Worm (Caenorhabditis elegans): ENCODE data around the gene F46C5.9.

F46C5.9 gene

ce11 chrII:8821140-8821595 lies 10.6 kb upstream of the F46C5.9 start, which contains the start of gene F46C5.1:
TSS of gene F46C5.1 (minus strand) at chrII:8821190.
- TF ChIP-seq ztf-23 (GFP tag; IDR thresholded peaks at IDR 0.05) (no peak), flt-1 (GFP tag; IDR thresholded peaks at IDR 0.05) (no peak), cog-1 (tag; optimal IDR thresholded peaks at IDR 0.05) (no peak), klf-2 (GFP tag; conservative IDR thresholded peaks at IDR 0.05) (no peak), T22C8.4 (GFP tag; IDR thresholded peaks at IDR 0.05) (no peak), ref-1 (GFP tag; conservative IDR thresholded peaks at IDR 0.05) (no peak), med-1 (GFP tag; optimal IDR thresholded peaks at IDR 0.05; ENCODE audit: insufficient read depth) (no peak), ztf-29 (GFP tag; IDR thresholded peaks at IDR 0.05) (no peak), tab-1 (GFP tag; IDR thresholded peaks at IDR 0.05) (no peak)

DNA sequence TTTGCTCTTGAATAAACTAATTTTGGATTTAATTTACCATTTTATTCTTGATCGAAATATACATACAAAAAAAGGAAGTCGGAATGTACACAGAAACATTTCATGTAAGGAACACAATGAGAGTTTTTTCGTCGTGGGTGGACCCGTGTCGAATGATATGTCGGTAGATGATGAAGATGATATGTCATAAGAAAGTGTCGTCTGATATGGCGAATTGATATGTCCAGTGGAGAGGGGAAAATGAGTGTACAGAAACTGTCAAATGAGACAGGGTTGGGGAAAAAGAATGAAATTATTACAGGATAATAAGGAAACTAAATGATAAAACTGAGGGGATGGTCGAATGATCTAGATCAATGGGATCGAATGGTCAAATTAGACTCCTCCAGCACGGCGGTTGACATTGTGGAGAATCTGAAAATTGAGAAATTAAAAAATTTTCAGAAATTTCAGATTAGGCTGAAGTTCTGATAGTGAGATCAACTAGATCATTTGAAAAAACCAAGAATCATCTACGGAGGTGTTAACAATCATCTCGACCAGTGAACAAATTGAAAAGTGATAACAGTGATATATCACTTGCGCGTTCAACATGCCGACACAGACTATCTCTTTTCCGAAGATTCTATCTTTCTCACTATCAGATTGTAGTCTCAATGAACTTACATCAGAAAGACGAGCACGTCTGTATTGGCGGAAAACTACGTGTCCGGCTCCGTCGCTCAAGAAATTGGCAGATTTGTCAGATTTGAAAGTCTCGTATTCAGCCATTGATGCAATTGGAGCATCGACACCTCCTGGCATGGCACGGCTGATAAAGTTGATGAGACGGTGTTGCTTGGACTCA lies 9.8 kb upstream of the F46C5.9 start:
- no peak for TF ChIP-seq klf-2 (GFP tag; conservative IDR thresholded peaks at IDR 0.05)
- TF ChIP-seq flt-1 (GFP tag; IDR thresholded peaks at IDR 0.05): no peak
- TF ChIP-seq med-1 (GFP tag; optimal IDR thresholded peaks at IDR 0.05; ENCODE audit: insufficient read depth): no peak
- no peak for TF ChIP-seq ztf-23 (GFP tag; IDR thresholded peaks at IDR 0.05)
- no peak for TF ChIP-seq T22C8.4 (GFP tag; IDR thresholded peaks at IDR 0.05)
- no peak for TF ChIP-seq tab-1 (GFP tag; IDR thresholded peaks at IDR 0.05)
- TF ChIP-seq ref-1 (GFP tag; conservative IDR thresholded peaks at IDR 0.05): no peak
- TF ChIP-seq cog-1 (tag; optimal IDR thresholded peaks at IDR 0.05): no peak
- TF ChIP-seq ztf-29 (GFP tag; IDR thresholded peaks at IDR 0.05): no peak

- TF ChIP-seq tab-1 (GFP tag; IDR thresholded peaks at IDR 0.05): no peak
- no peak for TF ChIP-seq ref-1 (GFP tag; conservative IDR thresholded peaks at IDR 0.05)
- TF ChIP-seq T22C8.4 (GFP tag; IDR thresholded peaks at IDR 0.05): no peak
- TF ChIP-seq cog-1 (tag; optimal IDR thresholded peaks at IDR 0.05): no peak
- TF ChIP-seq flt-1 (GFP tag; IDR thresholded peaks at IDR 0.05): no peak
- TF ChIP-seq klf-2 (GFP tag; conservative IDR thresholded peaks at IDR 0.05): no peak
- TF ChIP-seq ztf-29 (GFP tag; IDR thresholded peaks at IDR 0.05): no peak
- no peak for TF ChIP-seq med-1 (GFP tag; optimal IDR thresholded peaks at IDR 0.05; ENCODE audit: insufficient read depth)
- TF ChIP-seq ztf-23 (GFP tag; IDR thresholded peaks at IDR 0.05): no peak
Observed at ce11 chrII:8818978-8819896, 8.7 kb upstream of the F46C5.9 start, which contains the start of gene F46C5.10. TSS of gene F46C5.10 (minus strand) at chrII:8819028.

DNA sequence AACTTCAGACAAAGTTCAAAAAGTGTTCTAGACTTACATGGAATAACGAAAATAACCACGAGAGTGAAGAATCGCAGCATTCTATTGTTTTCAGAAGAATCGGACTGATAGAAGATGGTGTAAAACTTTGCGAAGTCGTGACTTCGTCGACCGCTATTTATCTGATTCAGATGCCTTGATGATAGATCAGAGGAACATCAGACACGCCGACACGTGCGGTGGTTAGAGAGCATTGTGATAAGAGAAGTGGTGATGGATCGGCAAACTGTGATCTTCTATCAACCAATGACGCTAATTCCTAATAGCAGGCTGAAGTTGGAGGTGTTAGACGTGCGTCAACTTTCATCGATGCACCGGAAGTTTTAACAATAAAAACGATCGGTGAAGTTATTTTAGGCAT lies 7.7 kb upstream of the F46C5.9 start:
- TF ChIP-seq ztf-29 (GFP tag; IDR thresholded peaks at IDR 0.05) (no peak), flt-1 (GFP tag; IDR thresholded peaks at IDR 0.05) (no peak), klf-2 (GFP tag; conservative IDR thresholded peaks at IDR 0.05) (no peak), tab-1 (GFP tag; IDR thresholded peaks at IDR 0.05) (no peak), cog-1 (tag; optimal IDR thresholded peaks at IDR 0.05) (no peak), ref-1 (GFP tag; conservative IDR thresholded peaks at IDR 0.05) (no peak), T22C8.4 (GFP tag; IDR thresholded peaks at IDR 0.05) (no peak), ztf-23 (GFP tag; IDR thresholded peaks at IDR 0.05) (no peak), med-1 (GFP tag; optimal IDR thresholded peaks at IDR 0.05; ENCODE audit: insufficient read depth) (no peak)

- TF ChIP-seq med-1 (GFP tag; optimal IDR thresholded peaks at IDR 0.05; ENCODE audit: insufficient read depth) (no peak), ref-1 (GFP tag; conservative IDR thresholded peaks at IDR 0.05) (no peak), tab-1 (GFP tag; IDR thresholded peaks at IDR 0.05) (no peak), T22C8.4 (GFP tag; IDR thresholded peaks at IDR 0.05) (no peak), klf-2 (GFP tag; conservative IDR thresholded peaks at IDR 0.05) (no peak)
Observed at ce11 chrII:8817225-8817624, 6.7 kb upstream of the F46C5.9 start.

DNA sequence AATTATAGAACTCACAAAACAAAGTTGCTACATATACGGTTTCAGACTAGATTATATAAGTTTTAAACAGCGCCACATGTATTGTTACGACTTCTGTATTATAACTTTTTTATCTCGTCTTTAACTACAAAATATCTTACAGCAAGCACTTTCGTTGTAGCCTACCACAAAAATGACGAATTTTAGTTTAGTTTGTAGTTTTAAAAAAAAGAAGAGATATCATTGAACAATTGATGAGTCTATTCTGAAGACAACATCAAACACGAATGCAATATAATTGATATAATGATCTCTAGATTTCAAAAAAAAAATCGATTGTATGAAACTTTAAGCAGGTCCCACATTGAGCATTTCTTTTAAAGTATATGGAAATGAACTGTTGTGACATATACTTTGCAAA lies 3.7 kb upstream of the F46C5.9 start:
- TF ChIP-seq klf-2 (GFP tag; conservative IDR thresholded peaks at IDR 0.05) (no peak), cog-1 (tag; optimal IDR thresholded peaks at IDR 0.05) (no peak), ref-1 (GFP tag; conservative IDR thresholded peaks at IDR 0.05) (no peak), med-1 (GFP tag; optimal IDR thresholded peaks at IDR 0.05; ENCODE audit: insufficient read depth) (no peak), T22C8.4 (GFP tag; IDR thresholded peaks at IDR 0.05) (no peak), ztf-29 (GFP tag; IDR thresholded peaks at IDR 0.05) (no peak), tab-1 (GFP tag; IDR thresholded peaks at IDR 0.05) (no peak), ztf-23 (GFP tag; IDR thresholded peaks at IDR 0.05) (no peak), flt-1 (GFP tag; IDR thresholded peaks at IDR 0.05) (no peak)

ce11 chrII:8813659-8814058 lies 3.1 kb upstream of the F46C5.9 start:
- TF ChIP-seq ztf-29 (GFP tag; IDR thresholded peaks at IDR 0.05): no peak
- no peak for TF ChIP-seq klf-2 (GFP tag; conservative IDR thresholded peaks at IDR 0.05)
- no peak for TF ChIP-seq cog-1 (tag; optimal IDR thresholded peaks at IDR 0.05)
- no peak for TF ChIP-seq ref-1 (GFP tag; conservative IDR thresholded peaks at IDR 0.05)
- TF ChIP-seq ztf-23 (GFP tag; IDR thresholded peaks at IDR 0.05): no peak
- no peak for TF ChIP-seq tab-1 (GFP tag; IDR thresholded peaks at IDR 0.05)
- TF ChIP-seq med-1 (GFP tag; optimal IDR thresholded peaks at IDR 0.05; ENCODE audit: insufficient read depth): no peak
- no peak for TF ChIP-seq flt-1 (GFP tag; IDR thresholded peaks at IDR 0.05)
- TF ChIP-seq T22C8.4 (GFP tag; IDR thresholded peaks at IDR 0.05): no peak

- TF ChIP-seq ref-1 (GFP tag; conservative IDR thresholded peaks at IDR 0.05) (no peak), ztf-23 (GFP tag; IDR thresholded peaks at IDR 0.05) (no peak), flt-1 (GFP tag; IDR thresholded peaks at IDR 0.05) (no peak), klf-2 (GFP tag; conservative IDR thresholded peaks at IDR 0.05) (no peak), med-1 (GFP tag; optimal IDR thresholded peaks at IDR 0.05; ENCODE audit: insufficient read depth) (no peak), ztf-29 (GFP tag; IDR thresholded peaks at IDR 0.05) (no peak), T22C8.4 (GFP tag; IDR thresholded peaks at IDR 0.05) (no peak)
Observed at ce11 chrII:8812346-8812745, 1.8 kb upstream of the F46C5.9 start.

DNA sequence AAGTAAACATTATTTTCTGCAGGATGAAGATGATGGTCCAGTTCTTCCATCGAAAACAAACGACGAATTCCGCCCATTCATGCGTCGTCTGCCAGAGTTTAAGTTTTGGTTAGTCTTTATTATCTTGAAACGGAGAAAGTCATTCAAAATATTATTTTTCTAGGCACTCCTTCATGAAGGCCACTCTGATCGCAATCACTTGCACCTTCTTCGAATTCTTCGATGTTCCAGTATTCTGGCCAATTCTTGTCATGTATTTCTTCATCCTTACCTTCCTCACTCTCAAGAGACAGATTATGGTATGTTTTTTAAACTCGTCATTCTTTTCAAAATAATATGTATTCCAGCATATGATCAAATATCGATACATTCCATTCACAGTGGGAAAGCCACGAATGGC lies 1.3 kb upstream of the F46C5.9 start:
- TF ChIP-seq flt-1 (GFP tag; IDR thresholded peaks at IDR 0.05) (no peak), T22C8.4 (GFP tag; IDR thresholded peaks at IDR 0.05) (no peak), ztf-29 (GFP tag; IDR thresholded peaks at IDR 0.05) (no peak), ztf-23 (GFP tag; IDR thresholded peaks at IDR 0.05) (no peak), ref-1 (GFP tag; conservative IDR thresholded peaks at IDR 0.05) (no peak), cog-1 (tag; optimal IDR thresholded peaks at IDR 0.05) (no peak), med-1 (GFP tag; optimal IDR thresholded peaks at IDR 0.05; ENCODE audit: insufficient read depth) (no peak), klf-2 (GFP tag; conservative IDR thresholded peaks at IDR 0.05) (no peak), tab-1 (GFP tag; IDR thresholded peaks at IDR 0.05) (no peak)

Data from whole organism, midembryonic.